Worm (Caenorhabditis elegans): ENCODE results near the gene nlp-2.

DNA sequence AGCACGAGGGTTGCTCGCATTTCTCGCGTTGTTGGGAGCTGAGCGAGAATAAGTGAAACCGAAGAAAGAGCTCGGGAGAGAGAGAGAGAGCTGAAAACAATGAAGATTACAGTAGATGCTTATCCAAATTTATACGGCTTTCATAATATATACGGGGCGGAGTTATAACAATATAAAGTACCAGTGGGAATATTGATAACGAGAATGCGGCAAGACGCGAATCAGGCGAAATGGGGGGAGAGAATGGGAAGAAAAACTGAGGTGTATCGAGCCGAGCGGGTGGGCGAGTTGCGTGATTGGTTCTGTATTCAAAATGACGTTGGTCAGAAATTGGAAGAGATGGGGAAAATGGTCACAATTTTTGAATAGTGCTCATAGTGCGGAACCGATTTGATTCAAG is at the start of gene nlp-2:
- TF ChIP-seq snpc-4 (tag; optimal IDR thresholded peaks at IDR 0.05), result no peak
- no peak for TF ChIP-seq egl-27 (tag; optimal IDR thresholded peaks at IDR 0.05)
- no peak for TF ChIP-seq aly-2 (tag; optimal IDR thresholded peaks at IDR 0.05)
- no peak for TF ChIP-seq nhr-25 (tag; optimal IDR thresholded peaks at IDR 0.05)
- TF ChIP-seq nhr-11 (tag; optimal IDR thresholded peaks at IDR 0.05), result no peak
- TF ChIP-seq nhr-23 (tag; optimal IDR thresholded peaks at IDR 0.05), result no peak
- no peak for TF ChIP-seq lsy-2 (tag; optimal IDR thresholded peaks at IDR 0.05)
- TF ChIP-seq dmd-4 (tag; optimal IDR thresholded peaks at IDR 0.05), result no peak

Measured in whole organism, L2 larva.